Worm (Caenorhabditis elegans): ENCODE measurements around the gene C14A4.8.

Gene C14A4.8

ce11 chrII:10570302-10570701, 27.6 kb downstream of the C14A4.8 start, which contains the start of gene txt-13:
Gene txt-13, plus strand, starts transcription at chrII:10570602.
- no peak for TF ChIP-seq F44E2.7 (GFP tag; IDR thresholded peaks at IDR 0.05)
- TF ChIP-seq nhr-6 (tag; optimal IDR thresholded peaks at IDR 0.05) = no peak

ce11 chrII:10569498-10569897, 28.4 kb downstream of the C14A4.8 start:
- TF ChIP-seq nhr-77 (tag; optimal IDR thresholded peaks at IDR 0.05) = no peak
- peak; percentile 75 for TF ChIP-seq nhr-11 (tag; optimal IDR thresholded peaks at IDR 0.05)
- TF ChIP-seq ceh-32 (tag; optimal IDR thresholded peaks at IDR 0.05; ENCODE audit: poor library complexity) = no peak
- TF ChIP-seq snpc-4 (tag; optimal IDR thresholded peaks at IDR 0.05) = no peak
- TF ChIP-seq unc-39 (tag; optimal IDR thresholded peaks at IDR 0.05) = no peak
- no peak for TF ChIP-seq gei-8 (GFP tag; optimal IDR thresholded peaks at IDR 0.05)
- no peak for TF ChIP-seq ceh-28 (tag; optimal IDR thresholded peaks at IDR 0.05)
- TF ChIP-seq mes-2 (tag; optimal IDR thresholded peaks at IDR 0.05; ENCODE audit: poor library complexity, severe bottlenecking) = no peak
- no peak for TF ChIP-seq nhr-237 (tag; optimal IDR thresholded peaks at IDR 0.05)
- peak in 1 of 2 experiments; percentile 54 for TF ChIP-seq daf-16 (GFP tag; optimal IDR thresholded peaks at IDR 0.05)
- no peak for TF ChIP-seq daf-16 (tag; optimal IDR thresholded peaks at IDR 0.05)
- no peak for TF ChIP-seq F26F4.8 (GFP tag; conservative IDR thresholded peaks at IDR 0.05)
- no peak for TF ChIP-seq cey-2 (tag; optimal IDR thresholded peaks at IDR 0.05; ENCODE audit: borderline replicate concordance, insufficient read depth)
- no peak for TF ChIP-seq lin-1 (GFP tag; IDR thresholded peaks at IDR 0.05)

ce11 chrII:10566458-10566857, 31.5 kb downstream of the C14A4.8 start:
- TF ChIP-seq nhr-6 (tag; optimal IDR thresholded peaks at IDR 0.05) = no peak
- peak; percentile 77 for TF ChIP-seq aha-1 (tag)
- TF ChIP-seq set-16 (GFP tag; IDR thresholded peaks at IDR 0.05) = peak; percentile 53; the same call in 1 of the 2 replicates

- no peak for TF ChIP-seq nhr-11 (tag; optimal IDR thresholded peaks at IDR 0.05)
- TF ChIP-seq lin-1 (GFP tag; IDR thresholded peaks at IDR 0.05) = no peak
- TF ChIP-seq dmd-9 (GFP tag; IDR thresholded peaks at IDR 0.05) = no peak
- no peak for TF ChIP-seq nhr-77 (tag; optimal IDR thresholded peaks at IDR 0.05)
- TF ChIP-seq aha-1 (tag) = no peak
- no peak for TF ChIP-seq T20F7.1 (GFP tag; optimal IDR thresholded peaks at IDR 0.05)
- no peak for TF ChIP-seq zip-2 (tag; optimal IDR thresholded peaks at IDR 0.05)
- no peak for TF ChIP-seq zag-1 (tag; optimal IDR thresholded peaks at IDR 0.05)
- TF ChIP-seq attf-4 (tag; optimal IDR thresholded peaks at IDR 0.05) = no peak
- no peak for TF ChIP-seq skn-1 (tag; optimal IDR thresholded peaks at IDR 0.05)
- no peak for TF ChIP-seq lin-13 (GFP tag; optimal IDR thresholded peaks at IDR 0.05)
- TF ChIP-seq sdz-12 (GFP tag; optimal IDR thresholded peaks at IDR 0.05) = no peak
- TF ChIP-seq ctbp-1 (GFP tag; IDR thresholded peaks at IDR 0.05) = no peak
- no peak for TF ChIP-seq Y5F2A.4 (GFP tag; optimal IDR thresholded peaks at IDR 0.05)
- no peak for TF ChIP-seq ztf-11 (tag; optimal IDR thresholded peaks at IDR 0.05)
- no peak for TF ChIP-seq egl-43 (GFP tag; IDR thresholded peaks at IDR 0.05)
- no peak for TF ChIP-seq nhr-42 (GFP tag; IDR thresholded peaks at IDR 0.05)
- TF ChIP-seq fos-1 (tag; optimal IDR thresholded peaks at IDR 0.05) = no peak
- TF ChIP-seq ceh-44 (GFP tag; IDR thresholded peaks at IDR 0.05) = no peak
- no peak for TF ChIP-seq lin-15B (tag; optimal IDR thresholded peaks at IDR 0.05)
Observed at ce11 chrII:10564578-10564977, 33.4 kb downstream of the C14A4.8 start, which contains the start of the genes C06A1.6 and C06A1.7. Gene C06A1.6, minus strand, starts transcription at chrII:10564678. Gene C06A1.7, plus strand, starts transcription at chrII:10564891.

- peak; percentile 99 for TF ChIP-seq nhr-28 (tag; optimal IDR thresholded peaks at IDR 0.05)
- TF ChIP-seq Y48G9A.11 (GFP tag; IDR thresholded peaks at IDR 0.05) = peak; percentile 95
- TF ChIP-seq ceh-44 (GFP tag; IDR thresholded peaks at IDR 0.05) = peak; percentile 96
- TF ChIP-seq ceh-82 (tag; optimal IDR thresholded peaks at IDR 0.05) = peak; percentile 74
- peak; percentile 96 for TF ChIP-seq sdz-12 (GFP tag; optimal IDR thresholded peaks at IDR 0.05)
- peak; percentile 99 for TF ChIP-seq madf-9 (GFP tag; conservative IDR thresholded peaks at IDR 0.05)
- peak; percentile 30; the same call in 1 of the 2 replicates for TF ChIP-seq set-16 (GFP tag; IDR thresholded peaks at IDR 0.05)
- peak; percentile 97 for TF ChIP-seq F37D6.2 (tag; optimal IDR thresholded peaks at IDR 0.05)
- TF ChIP-seq php-3 (GFP tag; IDR thresholded peaks at IDR 0.05) = peak; percentile 96
- TF ChIP-seq dmd-8 (GFP tag; IDR thresholded peaks at IDR 0.05) = peak; percentile 72; the same call in 1 of the 2 replicates
- TF ChIP-seq cey-2 (tag; optimal IDR thresholded peaks at IDR 0.05; ENCODE audit: borderline replicate concordance, insufficient read depth) = peak; percentile 95
- TF ChIP-seq ceh-28 (tag; optimal IDR thresholded peaks at IDR 0.05) = peak; percentile 72
- peak; percentile 99 for TF ChIP-seq rbr-2 (tag; optimal IDR thresholded peaks at IDR 0.05)
- TF ChIP-seq saeg-2 (GFP tag; IDR thresholded peaks at IDR 0.05) = peak; percentile 98
- peak; percentile 97 for TF ChIP-seq nhr-48 (tag; optimal IDR thresholded peaks at IDR 0.05)
- TF ChIP-seq nhr-41 (GFP tag; IDR thresholded peaks at IDR 0.05) = peak; percentile 97
- peak; percentile 100 for TF ChIP-seq lin-13 (GFP tag; optimal IDR thresholded peaks at IDR 0.05)
- TF ChIP-seq arid-1 (GFP tag; conservative IDR thresholded peaks at IDR 0.05) = peak; percentile 99
Observed at ce11 chrII:10563368-10563767, 34.6 kb downstream of the C14A4.8 start, which contains the start of gene cdc-48.1. Gene cdc-48.1, minus strand, starts transcription at chrII:10563407.

Measured in whole organism, L4 larva.